Worm (Caenorhabditis elegans) whole organism, L1 larva: ENCODE results near the gene gstk-1.

Experiments used
- C16A3.4 ChIP-seq: fragments of 150-350 bp; optimal IDR thresholded peaks from 2 replicates; lab custom pipeline; 2014; ENCODE audit warnings: missing biosample characterization, missing genetic modification characterization
- C34B4.2 ChIP-seq: sonication (generic microtip); optimal IDR thresholded peaks from 2 replicates; lab custom pipeline; 2017; ENCODE audit warnings: mild to moderate bottlenecking, missing genetic modification characterization, missing compliant biosample characterization
- alr-1 ChIP-seq: fragments of 200-800 bp; sonication (Bioruptor generic); optimal IDR thresholded peaks from 2 replicates; lab custom pipeline; 2018; ENCODE audit warnings: borderline replicate concordance, mild to moderate bottlenecking, missing genetic modification characterization, missing compliant biosample characterization
- ama-1 ChIP-seq: fragments of 150-350 bp; optimal IDR thresholded peaks from 2 replicates; lab custom pipeline; 2014
- ceh-82 ChIP-seq, 3 experiments: fragments of 150-350 bp in 1 of 3; sonication (generic microtip) in 2 of 3; optimal IDR thresholded peaks; 2 replicates each; lab custom pipeline; 2014 to 2017; ENCODE audit warnings: missing biosample characterization in 3 of 3, missing genetic modification characterization in 3 of 3
- dpl-1 ChIP-seq, 3 experiments: fragments of 150-350 bp in 2 of 3; sonication (generic microtip) in 1 of 3; optimal IDR thresholded peaks; 2 replicates each; lab custom pipeline; 2014 to 2017; ENCODE audit warnings: missing biosample characterization in 3 of 3, missing genetic modification characterization in 3 of 3, missing genetic modification reagents in 3 of 3
- dsc-1 ChIP-seq: sonication (generic microtip); optimal IDR thresholded peaks from 2 replicates; lab custom pipeline; 2016; ENCODE audit warnings: mild to moderate bottlenecking, missing genetic modification characterization, missing compliant biosample characterization
- efl-1 ChIP-seq, 4 experiments: fragments of 150-350 bp; optimal IDR thresholded peaks in 3 of 4; peaks in 1 of 4; 1 replicate in 1 of 4; 2 replicates in 3 of 4; lab custom pipeline; 2014; ENCODE audit warnings: missing biosample characterization in 2 of 4, missing genetic modification characterization in 2 of 4, missing genetic modification reagents in 2 of 4
- egl-27 ChIP-seq, 2 experiments: fragments of 150-350 bp in 1 of 2; sonication (generic microtip); optimal IDR thresholded peaks; 3 replicates each; lab custom pipeline; 2017 to 2018; ENCODE audit warnings: missing biosample characterization in 2 of 2, missing genetic modification characterization in 2 of 2, missing genetic modification reagents in 2 of 2
- elt-2 ChIP-seq: sonication (generic microtip); optimal IDR thresholded peaks from 2 replicates; lab custom pipeline; 2016; ENCODE audit warnings: missing genetic modification characterization, mild to moderate bottlenecking, inconsistent platforms, missing compliant biosample characterization, missing genetic modification reagents
- ets-5 ChIP-seq: fragments of 200-800 bp; sonication (Bioruptor generic); IDR thresholded peaks from 2 replicates; pipeline ENCODE4 v1.3.6; 2022; ENCODE audit warnings: missing genetic modification characterization, missing compliant biosample characterization
- fkh-10 ChIP-seq: sonication (generic microtip); optimal IDR thresholded peaks from 2 replicates; lab custom pipeline; 2017; ENCODE audit warnings: missing biosample characterization, missing genetic modification reagents, missing genetic modification characterization
- fkh-4 ChIP-seq: sonication (generic microtip); optimal IDR thresholded peaks from 2 replicates; lab custom pipeline; 2016; ENCODE audit warnings: missing compliant biosample characterization, missing genetic modification characterization, borderline replicate concordance
- fkh-8 ChIP-seq: sonication (generic microtip); optimal IDR thresholded peaks from 2 replicates; lab custom pipeline; 2016; ENCODE audit warnings: mild to moderate bottlenecking, missing genetic modification characterization, missing compliant biosample characterization
- fos-1 ChIP-seq: fragments of 150-350 bp; optimal IDR thresholded peaks from 2 replicates; lab custom pipeline; 2014; ENCODE audit warnings: missing biosample characterization, missing genetic modification characterization
- hpl-2 ChIP-seq: fragments of 150-350 bp; optimal IDR thresholded peaks from 2 replicates; lab custom pipeline; 2014; ENCODE audit warnings: missing biosample characterization, missing genetic modification reagents, missing genetic modification characterization
- irx-1 ChIP-seq: sonication (generic microtip); optimal IDR thresholded peaks from 2 replicates; lab custom pipeline; 2016; ENCODE audit warnings: missing genetic modification characterization, missing compliant biosample characterization
- isw-1 ChIP-seq: fragments of 200-800 bp; sonication (Bioruptor generic); IDR thresholded peaks from 2 replicates; pipeline ENCODE4 v1.3.6; 2022; ENCODE audit warnings: missing genetic modification characterization, missing compliant biosample characterization
- lin-14 ChIP-seq: fragments of 200-800 bp; sonication (Bioruptor generic); optimal IDR thresholded peaks from 2 replicates; lab custom pipeline; 2018; ENCODE audit warnings: mild to moderate bottlenecking, missing genetic modification characterization, moderate library complexity, missing compliant biosample characterization
- lin-35 ChIP-seq, 2 experiments: fragments of 150-350 bp; optimal IDR thresholded peaks; 2 replicates each; lab custom pipeline; 2014; ENCODE audit warnings: missing biosample characterization in 2 of 2, missing genetic modification characterization in 2 of 2, missing genetic modification reagents in 2 of 2
- lin-39 ChIP-seq: fragments of 150-350 bp; optimal IDR thresholded peaks from 2 replicates; lab custom pipeline; 2014; ENCODE audit warnings: missing biosample characterization, missing genetic modification reagents, missing genetic modification characterization
- lsy-2 ChIP-seq, 2 experiments: fragments of 150-350 bp; optimal IDR thresholded peaks; 2 replicates each; lab custom pipeline; 2014; ENCODE audit warnings: missing biosample characterization in 2 of 2, missing genetic modification characterization in 2 of 2
- mef-2 ChIP-seq: fragments of 150-350 bp; optimal IDR thresholded peaks from 2 replicates; lab custom pipeline; 2014; ENCODE audit warnings: missing biosample characterization, missing genetic modification characterization
- nhr-11 ChIP-seq: fragments of 150-350 bp; optimal IDR thresholded peaks from 2 replicates; lab custom pipeline; 2014; ENCODE audit warnings: missing biosample characterization, missing genetic modification characterization
- nhr-237 ChIP-seq: fragments of 150-350 bp; optimal IDR thresholded peaks from 2 replicates; lab custom pipeline; 2014; ENCODE audit warnings: missing biosample characterization, missing genetic modification characterization
- nhr-47 ChIP-seq: sonication (generic microtip); optimal IDR thresholded peaks from 2 replicates; lab custom pipeline; 2016; ENCODE audit warnings: mild to moderate bottlenecking, missing genetic modification characterization, moderate library complexity, missing compliant biosample characterization
- nhr-77 ChIP-seq: fragments of 150-350 bp; optimal IDR thresholded peaks from 2 replicates; lab custom pipeline; 2014; ENCODE audit warnings: missing biosample characterization, missing genetic modification characterization
- nhr-85 ChIP-seq: sonication (generic microtip); peaks from one replicate; lab custom pipeline; 2016; ENCODE audit warnings: missing genetic modification characterization, inconsistent platforms, missing compliant biosample characterization
- pax-3 ChIP-seq: fragments of 200-800 bp; sonication (Bioruptor generic); optimal IDR thresholded peaks from 2 replicates; lab custom pipeline; 2018; ENCODE audit warnings: mild to moderate bottlenecking, missing genetic modification characterization, moderate library complexity, missing compliant biosample characterization
- pqm-1 ChIP-seq: sonication (generic microtip); optimal IDR thresholded peaks from 3 replicates; lab custom pipeline; 2017; ENCODE audit warnings: missing biosample characterization, missing genetic modification characterization
- skn-1 ChIP-seq: fragments of 150-350 bp; optimal IDR thresholded peaks from 2 replicates; lab custom pipeline; 2014; ENCODE audit warnings: missing biosample characterization, missing genetic modification characterization
- snu-23 ChIP-seq: sonication (generic microtip); optimal IDR thresholded peaks from 2 replicates; lab custom pipeline; 2016; ENCODE audit warnings: missing genetic modification characterization, missing compliant biosample characterization
- unc-130 ChIP-seq: fragments of 150-350 bp; optimal IDR thresholded peaks from 2 replicates; lab custom pipeline; 2017; ENCODE audit warnings: missing biosample characterization, missing genetic modification characterization, inconsistent platforms
- unc-98 ChIP-seq: fragments of 200-800 bp; sonication (Bioruptor generic); IDR thresholded peaks from 2 replicates; pipeline ENCODE4 v1.3.6; 2022; ENCODE audit warnings: missing genetic modification characterization, missing compliant biosample characterization
- vab-15 ChIP-seq: sonication (generic microtip); optimal IDR thresholded peaks from 2 replicates; lab custom pipeline; 2017; ENCODE audit warnings: missing genotype, mild to moderate bottlenecking, missing genetic modification characterization, missing compliant biosample characterization
- zag-1 ChIP-seq: fragments of 150-350 bp; optimal IDR thresholded peaks from 2 replicates; lab custom pipeline; 2014; ENCODE audit warnings: missing biosample characterization, missing genetic modification characterization
- ztf-11 ChIP-seq, 2 experiments: sonication (generic microtip); optimal IDR thresholded peaks; 2 replicates each; lab custom pipeline; 2016 to 2017; ENCODE audit warnings: missing genetic modification characterization in 2 of 2, missing biosample characterization in 1 of 2, missing compliant biosample characterization in 1 of 2

gstk-1 gene

DNA sequence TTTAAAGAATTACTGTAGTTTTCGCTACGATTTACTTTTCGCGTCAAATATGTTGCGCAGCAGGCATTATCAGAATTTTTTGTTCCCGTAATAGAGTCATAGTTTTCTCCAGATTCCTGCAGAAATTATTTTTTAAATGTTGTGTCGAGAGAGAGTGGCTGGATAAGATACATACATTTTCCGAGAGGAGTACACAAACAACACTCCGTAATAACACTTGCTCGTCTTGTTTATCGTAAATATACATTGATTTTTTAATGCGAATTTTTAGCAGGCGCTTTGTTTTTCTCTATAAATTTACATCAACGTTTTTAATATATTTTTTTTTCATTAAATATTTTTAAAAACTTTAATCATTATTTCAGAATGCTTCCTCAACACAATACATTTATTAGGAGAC, 12.5 kb downstream of the gstk-1 start, which contains the start of gene taf-8 (continued):
- TF ChIP-seq C34B4.2, result no peak
- TF ChIP-seq lin-39 (tag; lab: Kevin White, UChicago), result peak; percentile 57
- TF ChIP-seq fos-1 (tag; lab: Kevin White, UChicago), result peak; percentile 37
- peak; percentile 82 to 83 for TF ChIP-seq lsy-2 (tag; optimal IDR thresholded peaks at IDR 0.05; lab: Kevin White, UChicago)
- TF ChIP-seq fkh-4 (tag; lab: Kevin White, UChicago), result no peak
- TF ChIP-seq dpl-1 (GFP tag; optimal IDR thresholded peaks at IDR 0.05; lab: Kevin White, UChicago), result peak; percentile 41 to 70 (median 69)
- TF ChIP-seq vab-15 (tag; lab: Kevin White, UChicago), result no peak
- TF ChIP-seq mef-2 (tag; lab: Kevin White, UChicago), result no peak
- TF ChIP-seq pax-3 (tag; lab: Kevin White, UChicago), result no peak
- peak; percentile 69 for TF ChIP-seq C16A3.4 (tag; lab: Kevin White, UChicago)
- no peak for TF ChIP-seq ets-5 (GFP tag; lab: Robert Waterston, UW)
- TF ChIP-seq ztf-11 (tag; optimal IDR thresholded peaks at IDR 0.05; lab: Kevin White, UChicago), result peak in 1 of 2 experiments; percentile 34
- TF ChIP-seq hpl-2 (GFP tag; lab: Kevin White, UChicago), result no peak
- peak; percentile 78 for TF ChIP-seq snu-23 (GFP tag; lab: Kevin White, UChicago)
- no peak for TF ChIP-seq alr-1 (tag; lab: Kevin White, UChicago)
- TF ChIP-seq unc-98 (GFP tag; lab: Robert Waterston, UW), result no peak
- TF ChIP-seq pqm-1 (tag; lab: Kevin White, UChicago), result no peak
- no peak for TF ChIP-seq fkh-10 (GFP tag; lab: Kevin White, UChicago)
- no peak for TF ChIP-seq ama-1
- TF ChIP-seq nhr-11 (tag; lab: Kevin White, UChicago), result peak; percentile 60
- TF ChIP-seq unc-130 (tag; lab: Kevin White, UChicago), result peak; percentile 23
- peak; percentile 54 for TF ChIP-seq fkh-8 (tag; lab: Kevin White, UChicago)
- TF ChIP-seq lin-35 (GFP tag; optimal IDR thresholded peaks at IDR 0.05; lab: Kevin White, UChicago), result peak; percentile 72 to 73
- TF ChIP-seq dsc-1 (tag; lab: Kevin White, UChicago), result peak; percentile 52
- TF ChIP-seq irx-1, result peak; percentile 32
- TF ChIP-seq zag-1 (tag; lab: Kevin White, UChicago), result no peak
- TF ChIP-seq egl-27 (tag; optimal IDR thresholded peaks at IDR 0.05; lab: Kevin White, UChicago), result no peak
- peak; percentile 9 to 69 (median 62) for TF ChIP-seq ceh-82 (tag; optimal IDR thresholded peaks at IDR 0.05; lab: Kevin White, UChicago)
- peak; percentile 13 for TF ChIP-seq skn-1 (tag; lab: Kevin White, UChicago)
- peak; percentile 84 for TF ChIP-seq nhr-85 (tag; lab: Kevin White, UChicago)
- TF ChIP-seq lin-14 (GFP tag; lab: Kevin White, UChicago), result peak; percentile 71
- peak; percentile 79 for TF ChIP-seq nhr-47 (tag; lab: Kevin White, UChicago)
- peak; percentile 22 for TF ChIP-seq nhr-77 (tag; lab: Kevin White, UChicago)
- no peak for TF ChIP-seq nhr-237 (tag; lab: Kevin White, UChicago)
- TF ChIP-seq, all 84 proteins: peak for 40

DNA sequence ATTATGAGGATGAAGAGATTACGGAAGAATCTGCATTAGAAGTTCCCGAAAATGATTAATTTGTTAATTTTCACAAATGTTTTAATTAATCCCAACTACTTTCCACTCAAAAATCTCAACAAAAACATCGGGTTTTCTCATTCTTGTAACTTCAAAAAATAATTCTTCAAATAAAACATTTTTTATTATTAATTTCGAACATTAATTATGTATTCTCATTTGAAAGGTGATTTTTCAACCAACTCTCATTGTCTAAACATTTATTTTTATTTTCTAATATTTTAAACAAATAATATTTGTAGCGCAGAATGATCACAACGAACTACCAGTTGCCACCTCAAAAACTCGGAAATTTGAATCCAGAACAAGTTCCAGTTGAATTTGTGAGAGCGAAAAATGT, 14.8 kb downstream of the gstk-1 start, which contains the start of gene ZK1320.7:
TSS of gene ZK1320.7 (plus strand) at position 301 of the 400 bp plus-strand sequence.
- TF ChIP-seq C34B4.2, result no peak
- TF ChIP-seq efl-1 (optimal IDR thresholded peaks at IDR 0.05; lab: Kevin White, UChicago), result no peak
- peak in 1 of 2 experiments; percentile 1 for TF ChIP-seq efl-1 (GFP tag; optimal IDR thresholded peaks at IDR 0.05 in 1 of 2; lab: Kevin White, UChicago)

- TF ChIP-seq ets-5 (GFP tag; lab: Robert Waterston, UW) (no peak), elt-2 (tag; lab: Kevin White, UChicago) (no peak), isw-1 (GFP tag; lab: Robert Waterston, UW) (no peak)
These were observed 18.2 kb downstream of the gstk-1 start, which contains the start of gene arc-1 for ce11 chrII:9674678-9675077. Gene arc-1 (plus strand): TSS chrII:9674978.
